Fruit fly (Drosophila melanogaster) whole organism, embryonic: ENCODE data around the gene CG15880.

Source experiments
- Ada2b ChIP-seq: fragments of 200-800 bp; sonication (Bioruptor generic); IDR thresholded peaks from 2 replicates; pipeline ENCODE4 v1.3.6; 2022; ENCODE audit warnings: missing biosample characterization, missing genetic modification characterization
- Asciz ChIP-seq: fragments of 200-800 bp; sonication (Bioruptor generic); optimal IDR thresholded peaks from 2 replicates; lab custom pipeline; 2017; ENCODE audit warnings: missing biosample characterization, mild to moderate bottlenecking, missing genetic modification characterization, missing genetic modification reagents
- Blimp-1 ChIP-seq: fragments of 200-800 bp; sonication (Bioruptor generic); optimal IDR thresholded peaks from 3 replicates; lab custom pipeline; 2018; ENCODE audit warnings: missing biosample characterization, missing genetic modification characterization, mild to moderate bottlenecking, moderate library complexity, missing genetic modification reagents
- CG10366 ChIP-seq: fragments of 200-800 bp; sonication (Bioruptor generic); IDR thresholded peaks from 2 replicates; pipeline ENCODE4 v1.3.6; 2022; ENCODE audit warnings: missing biosample characterization, missing genetic modification characterization
- CG10431 ChIP-seq: fragments of 200-800 bp; sonication (Bioruptor generic); optimal IDR thresholded peaks from 3 replicates; lab custom pipeline; 2018; ENCODE audit warnings: missing biosample characterization, mild to moderate bottlenecking, missing genetic modification characterization
- CG11723 ChIP-seq: fragments of 200-800 bp; sonication (Bioruptor generic); optimal IDR thresholded peaks from 2 replicates; lab custom pipeline; 2017; ENCODE audit warnings: missing biosample characterization, mild to moderate bottlenecking, missing genetic modification characterization
- CG12236 ChIP-seq: fragments of 200-800 bp; sonication (Bioruptor generic); optimal IDR thresholded peaks from 2 replicates; lab custom pipeline; 2016; ENCODE audit warnings: missing biosample characterization, missing genetic modification characterization
- CG12659 ChIP-seq: fragments of 200-800 bp; sonication (Bioruptor generic); optimal IDR thresholded peaks from 3 replicates; lab custom pipeline; 2017; ENCODE audit warnings: mild to moderate bottlenecking, missing biosample characterization, missing genetic modification reagents, missing genetic modification characterization
- CG13287 ChIP-seq: fragments of 200-800 bp; sonication (Bioruptor generic); IDR thresholded peaks from 2 replicates; pipeline ENCODE4 v1.3.6; 2022; ENCODE audit warnings: missing biosample characterization, missing genetic modification characterization; ENCODE audit not compliant: partially characterized antibody
- CG14014 ChIP-seq: fragments of 200-800 bp; sonication (Bioruptor generic); IDR thresholded peaks from 2 replicates; pipeline ENCODE4 v1.3.6; 2022; ENCODE audit warnings: missing biosample characterization, missing genetic modification characterization
- CG14965 ChIP-seq: fragments of 200-800 bp; sonication (Bioruptor generic); optimal IDR thresholded peaks from 2 replicates; lab custom pipeline; 2016; ENCODE audit warnings: missing biosample characterization, missing genetic modification characterization, borderline replicate concordance
- CG17612 ChIP-seq: fragments of 200-800 bp; sonication (Bioruptor generic); IDR thresholded peaks from 2 replicates; pipeline ENCODE4 v1.3.6; 2022; ENCODE audit warnings: missing biosample characterization, missing genetic modification characterization
- CG17802 ChIP-seq: fragments of 200-800 bp; sonication (Bioruptor generic); optimal IDR thresholded peaks from 2 replicates; lab custom pipeline; 2018; ENCODE audit warnings: missing biosample characterization, mild to moderate bottlenecking, missing genetic modification characterization, moderate library complexity
- CG18476 ChIP-seq: fragments of 200-800 bp; sonication (Bioruptor generic); optimal IDR thresholded peaks from 2 replicates; lab custom pipeline; 2016; ENCODE audit warnings: missing biosample characterization, mild to moderate bottlenecking, missing genetic modification characterization
- CG3407 ChIP-seq: fragments of 200-800 bp; sonication (Bioruptor generic); optimal IDR thresholded peaks from 2 replicates; lab custom pipeline; 2018; ENCODE audit warnings: missing biosample characterization, mild to moderate bottlenecking, missing genetic modification characterization
- CG4617 ChIP-seq: fragments of 200-800 bp; sonication (Bioruptor generic); optimal IDR thresholded peaks from 3 replicates; lab custom pipeline; 2016; ENCODE audit warnings: missing biosample characterization, missing genetic modification characterization, borderline replicate concordance
- CG6689 ChIP-seq: fragments of 200-800 bp; sonication (Bioruptor generic); IDR thresholded peaks from 2 replicates; pipeline ENCODE4 v1.3.6; 2022; ENCODE audit warnings: missing biosample characterization, missing genetic modification characterization
- CG6854 ChIP-seq: fragments of 200-800 bp; sonication (Bioruptor generic); optimal IDR thresholded peaks from 3 replicates; lab custom pipeline; 2017; ENCODE audit warnings: missing biosample characterization, mild to moderate bottlenecking, missing genetic modification characterization
- CG7372 ChIP-seq: fragments of 200-800 bp; sonication (Bioruptor generic); IDR thresholded peaks from 2 replicates; pipeline ENCODE4 v1.3.6; 2022; ENCODE audit warnings: missing biosample characterization, missing genetic modification characterization
- CG8089 ChIP-seq: fragments of 200-800 bp; sonication (Bioruptor generic); optimal IDR thresholded peaks from 3 replicates; lab custom pipeline; 2016; ENCODE audit warnings: missing biosample characterization, missing genetic modification characterization
- CG8281 ChIP-seq: fragments of 200-800 bp; sonication (Bioruptor generic); optimal IDR thresholded peaks from 2 replicates; lab custom pipeline; 2018; ENCODE audit warnings: missing biosample characterization, mild to moderate bottlenecking, missing genetic modification characterization, moderate library complexity
- CG8388 ChIP-seq: fragments of 200-800 bp; sonication (Bioruptor generic); optimal IDR thresholded peaks from 2 replicates; lab custom pipeline; 2019; ENCODE audit warnings: missing biosample characterization, mild to moderate bottlenecking, missing genetic modification characterization, moderate library complexity
- CHES-1-like ChIP-seq: fragments of 200-800 bp; sonication (Bioruptor generic); optimal IDR thresholded peaks from 2 replicates; lab custom pipeline; 2016; ENCODE audit warnings: missing biosample characterization, missing genetic modification characterization
- Chrac-16 ChIP-seq: fragments of 200-800 bp; sonication (Bioruptor generic); optimal IDR thresholded peaks from 3 replicates; lab custom pipeline; 2016; ENCODE audit warnings: missing biosample characterization, missing genetic modification characterization
- CrebB ChIP-seq: fragments of 200-800 bp; sonication (Bioruptor generic); optimal IDR thresholded peaks from 3 replicates; lab custom pipeline; 2018; ENCODE audit warnings: missing biosample characterization, mild to moderate bottlenecking, missing genetic modification characterization
- Dek ChIP-seq: fragments of 200-800 bp; sonication (Bioruptor generic); optimal IDR thresholded peaks from 3 replicates; lab custom pipeline; 2019; ENCODE audit warnings: missing biosample characterization, mild to moderate bottlenecking, missing genetic modification characterization, moderate library complexity
- Dfd ChIP-seq, 2 experiments: fragments of >200 bp; optimal IDR thresholded peaks; 2 replicates each; lab custom pipeline; 2017; ENCODE audit warnings: missing biosample characterization in 2 of 2, missing genetic modification characterization in 2 of 2
- Dll ChIP-seq: fragments of 200-800 bp; sonication (Bioruptor generic); IDR thresholded peaks from 4 replicates; pipeline ENCODE4 v1.3.6; 2022; ENCODE audit warnings: missing biosample characterization, missing genetic modification characterization; ENCODE audit not compliant: partially characterized antibody
- Dref ChIP-seq: fragments of 200-800 bp; sonication (Bioruptor generic); IDR thresholded peaks from 2 replicates; pipeline ENCODE4 v1.3.6; 2022; ENCODE audit warnings: missing biosample characterization, missing genetic modification characterization
- Hr39 ChIP-seq: fragments of >200 bp; optimal IDR thresholded peaks from 2 replicates; lab custom pipeline; 2017
- Nf-YC ChIP-seq: fragments of 200-800 bp; optimal IDR thresholded peaks from 3 replicates; lab custom pipeline; 2019; ENCODE audit warnings: missing biosample characterization, mild to moderate bottlenecking, missing genetic modification characterization, moderate library complexity
- Optix ChIP-seq: fragments of 200-800 bp; sonication (Bioruptor generic); IDR thresholded peaks from 3 replicates; pipeline ENCODE4 v1.3.6; 2022; ENCODE audit warnings: missing biosample characterization, missing genetic modification characterization
- Sox102F ChIP-seq: fragments of 200-800 bp; sonication (Bioruptor generic); optimal IDR thresholded peaks from 2 replicates; lab custom pipeline; 2018; ENCODE audit warnings: missing biosample characterization, mild to moderate bottlenecking, missing genetic modification characterization, moderate library complexity
- Trl ChIP-seq, 3 experiments: fragments of >200 bp in 2 of 3; fragments of 200-800 bp in 1 of 3; sonication (Bioruptor generic) in 1 of 3; optimal IDR thresholded peaks; 2 replicates in 1 of 3; 3 replicates in 2 of 3; lab custom pipeline; 2016 to 2017; ENCODE audit warnings: missing biosample characterization in 1 of 3, missing genetic modification characterization in 1 of 3
- ash1 ChIP-seq: fragments of 200-800 bp; sonication (Bioruptor generic); optimal IDR thresholded peaks from 2 replicates; lab custom pipeline; 2018; ENCODE audit warnings: missing biosample characterization, mild to moderate bottlenecking, missing genetic modification characterization
- ems ChIP-seq: fragments of 200-800 bp; sonication (Bioruptor generic); optimal IDR thresholded peaks from 3 replicates; lab custom pipeline; 2016; ENCODE audit warnings: missing biosample characterization, missing genetic modification characterization
- eve ChIP-seq, 2 experiments: fragments of >200 bp; optimal IDR thresholded peaks; 2 replicates each; lab custom pipeline; 2017; ENCODE audit warnings: missing biosample characterization in 2 of 2, missing genetic modification characterization in 2 of 2
- ftz-f1 ChIP-seq: fragments of 200-800 bp; sonication (Bioruptor generic); optimal IDR thresholded peaks from 2 replicates; lab custom pipeline; 2016; ENCODE audit warnings: missing biosample characterization, missing genetic modification characterization
- fu2 ChIP-seq: fragments of 200-800 bp; sonication (Bioruptor generic); optimal IDR thresholded peaks from 2 replicates; lab custom pipeline; 2016; ENCODE audit warnings: missing biosample characterization, missing genetic modification characterization
- gt ChIP-seq: fragments of 200-800 bp; sonication (Bioruptor generic); IDR thresholded peaks from 2 replicates; pipeline ENCODE4 v1.3.6; 2022; ENCODE audit warnings: missing biosample characterization, missing genetic modification characterization
- hth ChIP-seq: fragments of >200 bp; optimal IDR thresholded peaks from 2 replicates; lab custom pipeline; 2017; ENCODE audit warnings: inconsistent platforms
- jumu ChIP-seq: fragments of 200-800 bp; sonication (Bioruptor generic); optimal IDR thresholded peaks from 3 replicates; lab custom pipeline; 2016; ENCODE audit warnings: missing biosample characterization, missing genetic modification characterization
- klu ChIP-seq: fragments of 200-800 bp; sonication (Bioruptor generic); IDR thresholded peaks from 2 replicates; pipeline ENCODE4 v1.3.6; 2022; ENCODE audit warnings: missing biosample characterization, missing genetic modification characterization
- nerfin-1 ChIP-seq: fragments of 200-800 bp; sonication (Bioruptor generic); optimal IDR thresholded peaks from 3 replicates; lab custom pipeline; 2019; ENCODE audit warnings: missing biosample characterization, mild to moderate bottlenecking, missing genetic modification characterization, moderate library complexity
- nerfin-2 ChIP-seq: fragments of 200-800 bp; sonication (Bioruptor generic); IDR thresholded peaks from 2 replicates; pipeline ENCODE4 v1.3.6; 2022; ENCODE audit warnings: missing biosample characterization, missing genetic modification characterization; ENCODE audit not compliant: partially characterized antibody
- odd ChIP-seq: fragments of 200-800 bp; sonication (Bioruptor generic); optimal IDR thresholded peaks from 2 replicates; lab custom pipeline; 2017; ENCODE audit warnings: missing biosample characterization, mild to moderate bottlenecking, missing genetic modification characterization
- org-1 ChIP-seq: fragments of 200-800 bp; sonication (Bioruptor generic); optimal IDR thresholded peaks from 2 replicates; lab custom pipeline; 2017; ENCODE audit warnings: missing biosample characterization, missing genetic modification characterization
- pnt ChIP-seq: fragments of 200-800 bp; sonication (Bioruptor generic); optimal IDR thresholded peaks from 3 replicates; lab custom pipeline; 2016; ENCODE audit warnings: missing biosample characterization, missing genetic modification characterization
- shn ChIP-seq: fragments of 200-800 bp; sonication (Bioruptor generic); optimal IDR thresholded peaks from 3 replicates; lab custom pipeline; 2016; ENCODE audit warnings: missing biosample characterization, missing genetic modification characterization
- sim ChIP-seq: fragments of 200-800 bp; sonication (Bioruptor generic); IDR thresholded peaks from 2 replicates; pipeline ENCODE4 v1.3.6; 2022; ENCODE audit warnings: missing biosample characterization, missing genetic modification characterization
- so ChIP-seq: fragments of 200-800 bp; sonication (Bioruptor generic); IDR thresholded peaks from 3 replicates; pipeline ENCODE4 v1.3.6; 2022; ENCODE audit warnings: missing biosample characterization, missing genetic modification characterization
- z ChIP-seq: fragments of 200-800 bp; sonication (Bioruptor generic); IDR thresholded peaks from 3 replicates; pipeline ENCODE4 v1.3.6; 2022; ENCODE audit warnings: missing biosample characterization, missing genetic modification characterization

Gene CG15880

DNA sequence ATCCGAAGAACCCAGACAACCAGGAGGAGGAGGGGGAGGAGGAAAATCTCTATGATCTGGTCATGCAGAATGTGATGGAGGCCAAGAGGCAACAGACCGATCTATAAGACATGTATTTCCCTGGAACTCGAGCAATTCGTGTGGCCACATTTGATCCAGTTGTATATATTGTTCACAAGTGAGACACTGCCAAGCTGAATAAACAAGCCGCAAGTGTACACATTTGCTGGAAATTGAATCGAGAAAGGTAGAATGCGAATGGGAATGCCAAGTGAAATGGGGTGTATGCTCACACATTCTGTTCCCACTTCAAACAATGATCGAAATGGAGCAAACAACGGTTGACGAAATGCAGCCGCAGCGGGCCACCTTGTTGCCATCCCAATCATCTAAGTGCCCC lies 38.3 kb upstream of the CG15880 start (continued):
- no peak for TF ChIP-seq CG4617 (GFP tag; lab: Kevin White, UChicago)
- no peak for TF ChIP-seq CG17802 (tag; lab: Kevin White, UChicago)
- TF ChIP-seq z (GFP tag; lab: Robert Waterston, UW) = no peak
- TF ChIP-seq CG8281 = no peak
- no peak for TF ChIP-seq odd
- TF ChIP-seq shn (GFP tag; lab: Kevin White, UChicago) = no peak
- no peak for TF ChIP-seq Dfd (GFP tag; optimal IDR thresholded peaks at IDR 0.05; lab: Kevin White, UChicago)
- no peak for TF ChIP-seq nerfin-1
- TF ChIP-seq hth (lab: Kevin White, UChicago) = no peak
- TF ChIP-seq Dek (tag; lab: Kevin White, UChicago) = no peak
- TF ChIP-seq CG10431 (GFP tag; lab: Kevin White, UChicago) = no peak
- no peak for TF ChIP-seq CG12236
- TF ChIP-seq CHES-1-like (GFP tag; lab: Kevin White, UChicago) = no peak
- TF ChIP-seq ftz-f1 (GFP tag; lab: Kevin White, UChicago) = no peak
- TF ChIP-seq Chrac-16 (GFP tag; lab: Kevin White, UChicago) = no peak
- TF ChIP-seq CG8388 (GFP tag; lab: Kevin White, UChicago) = no peak
- TF ChIP-seq eve (GFP tag; optimal IDR thresholded peaks at IDR 0.05; lab: Kevin White, UChicago) = no peak
- TF ChIP-seq gt = no peak
- TF ChIP-seq Optix (GFP tag; lab: Robert Waterston, UW) = no peak
- 0 out of 2 replicates have a peak, but pooled peaks have one; percentile 19 for TF ChIP-seq CG14014 (GFP tag; lab: Robert Waterston, UW)
- no peak for TF ChIP-seq klu (GFP tag; lab: Robert Waterston, UW)
- TF ChIP-seq Dref (GFP tag; lab: Robert Waterston, UW) = no peak
- TF ChIP-seq Ada2b (GFP tag; lab: Robert Waterston, UW) = no peak
- TF ChIP-seq Sox102F (GFP tag; lab: Kevin White, UChicago) = no peak
- no peak for TF ChIP-seq org-1 (GFP tag; lab: Kevin White, UChicago)
- TF ChIP-seq CG17612 (GFP tag; lab: Robert Waterston, UW) = no peak
- no peak for TF ChIP-seq CG6689 (GFP tag; lab: Robert Waterston, UW)
- no peak for TF ChIP-seq Nf-YC (tag; lab: Kevin White, UChicago)
- no peak for TF ChIP-seq Trl (optimal IDR thresholded peaks at IDR 0.05; lab: Kevin White, UChicago)
- peak; percentile 6 for TF ChIP-seq Trl (GFP tag; optimal IDR thresholded peaks at IDR 0.05; lab: Kevin White, UChicago)
- TF ChIP-seq CG10366 (GFP tag; lab: Robert Waterston, UW) = no peak
- TF ChIP-seq so (GFP tag; lab: Robert Waterston, UW) = no peak
- no peak for TF ChIP-seq ash1
- no peak for TF ChIP-seq Hr39 (lab: Kevin White, UChicago)
- TF ChIP-seq Asciz (GFP tag; lab: Kevin White, UChicago) = peak; percentile 47
- TF ChIP-seq CG3407 (GFP tag; lab: Kevin White, UChicago) = peak; percentile 45
- TF ChIP-seq CG14965 (GFP tag; lab: Kevin White, UChicago) = no peak
- TF ChIP-seq CG7372 (GFP tag; lab: Robert Waterston, UW) = no peak
- TF ChIP-seq Dll = no peak
- no peak for TF ChIP-seq jumu
- TF ChIP-seq nerfin-2 (GFP tag; lab: Robert Waterston, UW) = no peak
- TF ChIP-seq CG11723 = no peak
- TF ChIP-seq pnt (GFP tag; lab: Kevin White, UChicago) = no peak
- no peak for TF ChIP-seq CG12659 (GFP tag; lab: Kevin White, UChicago)
- no peak for TF ChIP-seq CG8089 (GFP tag; lab: Kevin White, UChicago)
- no peak for TF ChIP-seq CG18476 (GFP tag; lab: Kevin White, UChicago)
- no peak for TF ChIP-seq fu2
- no peak for TF ChIP-seq Blimp-1 (GFP tag; lab: Kevin White, UChicago)
- TF ChIP-seq CG13287 = no peak
- TF ChIP-seq sim (GFP tag; lab: Robert Waterston, UW) = 0 out of 2 replicates have a peak, but pooled peaks have one; percentile 24
- TF ChIP-seq CrebB (tag; lab: Kevin White, UChicago) = no peak
- TF ChIP-seq CG6854 (GFP tag; lab: Kevin White, UChicago) = peak; percentile 21
- no peak for TF ChIP-seq ems (GFP tag; lab: Kevin White, UChicago)
